Worm (Caenorhabditis elegans) whole organism, L1 larva: ENCODE measurements around the gene F46C5.7.
A peak's percentile ranks its signal among the peaks of the same experiment; 100 is the strongest.

ENCODE experiments used
- F16B12.6 ChIP-seq: fragments of 150-350 bp; optimal IDR thresholded peaks from 2 replicates; lab custom pipeline; 2014; ENCODE audit warnings: missing biosample characterization, missing genetic modification characterization
- alr-1 ChIP-seq: fragments of 200-800 bp; sonication (Bioruptor generic); optimal IDR thresholded peaks from 2 replicates; lab custom pipeline; 2018; ENCODE audit warnings: borderline replicate concordance, mild to moderate bottlenecking, missing genetic modification characterization, missing compliant biosample characterization
- ceh-8 ChIP-seq: fragments of 200-800 bp; sonication (Bioruptor generic); optimal IDR thresholded peaks from 2 replicates; lab custom pipeline; 2018; ENCODE audit warnings: mild to moderate bottlenecking, missing genetic modification characterization, moderate library complexity, missing compliant biosample characterization
- ceh-82 ChIP-seq, 3 experiments: fragments of 150-350 bp in 1 of 3; sonication (generic microtip) in 2 of 3; optimal IDR thresholded peaks; 2 replicates each; lab custom pipeline; 2014 to 2017; ENCODE audit warnings: missing biosample characterization in 3 of 3, missing genetic modification characterization in 3 of 3
- ceh-90 ChIP-seq: sonication (generic microtip); optimal IDR thresholded peaks from 2 replicates; lab custom pipeline; 2016; ENCODE audit warnings: missing genetic modification characterization, missing compliant biosample characterization
- ces-1 ChIP-seq: fragments of 150-350 bp; optimal IDR thresholded peaks from 2 replicates; lab custom pipeline; 2014; ENCODE audit warnings: missing biosample characterization, missing genetic modification reagents, missing genetic modification characterization
- dpl-1 ChIP-seq, 3 experiments: fragments of 150-350 bp in 2 of 3; sonication (generic microtip) in 1 of 3; optimal IDR thresholded peaks; 2 replicates each; lab custom pipeline; 2014 to 2017; ENCODE audit warnings: missing biosample characterization in 3 of 3, missing genetic modification characterization in 3 of 3, missing genetic modification reagents in 3 of 3
- dsc-1 ChIP-seq: sonication (generic microtip); optimal IDR thresholded peaks from 2 replicates; lab custom pipeline; 2016; ENCODE audit warnings: mild to moderate bottlenecking, missing genetic modification characterization, missing compliant biosample characterization
- efl-1 ChIP-seq, 4 experiments: fragments of 150-350 bp; optimal IDR thresholded peaks in 3 of 4; peaks in 1 of 4; 1 replicate in 1 of 4; 2 replicates in 3 of 4; lab custom pipeline; 2014; ENCODE audit warnings: missing biosample characterization in 2 of 4, missing genetic modification characterization in 2 of 4, missing genetic modification reagents in 2 of 4
- egl-13 ChIP-seq: sonication (generic microtip); optimal IDR thresholded peaks from 2 replicates; lab custom pipeline; 2016; ENCODE audit warnings: missing genotype, missing genetic modification reagents, missing genetic modification characterization, missing compliant biosample characterization
- elt-2 ChIP-seq: sonication (generic microtip); optimal IDR thresholded peaks from 2 replicates; lab custom pipeline; 2016; ENCODE audit warnings: missing genetic modification characterization, mild to moderate bottlenecking, inconsistent platforms, missing compliant biosample characterization, missing genetic modification reagents
- fkh-10 ChIP-seq: sonication (generic microtip); optimal IDR thresholded peaks from 2 replicates; lab custom pipeline; 2017; ENCODE audit warnings: missing biosample characterization, missing genetic modification reagents, missing genetic modification characterization
- fkh-4 ChIP-seq: sonication (generic microtip); optimal IDR thresholded peaks from 2 replicates; lab custom pipeline; 2016; ENCODE audit warnings: missing compliant biosample characterization, missing genetic modification characterization, borderline replicate concordance
- fkh-8 ChIP-seq: sonication (generic microtip); optimal IDR thresholded peaks from 2 replicates; lab custom pipeline; 2016; ENCODE audit warnings: mild to moderate bottlenecking, missing genetic modification characterization, missing compliant biosample characterization
- fos-1 ChIP-seq: fragments of 150-350 bp; optimal IDR thresholded peaks from 2 replicates; lab custom pipeline; 2014; ENCODE audit warnings: missing biosample characterization, missing genetic modification characterization
- hlh-4 ChIP-seq: sonication (generic microtip); optimal IDR thresholded peaks from 2 replicates; lab custom pipeline; 2016; ENCODE audit warnings: mild to moderate bottlenecking, missing genetic modification characterization, missing compliant biosample characterization
- hpl-2 ChIP-seq: fragments of 150-350 bp; optimal IDR thresholded peaks from 2 replicates; lab custom pipeline; 2014; ENCODE audit warnings: missing biosample characterization, missing genetic modification reagents, missing genetic modification characterization
- isw-1 ChIP-seq: fragments of 200-800 bp; sonication (Bioruptor generic); IDR thresholded peaks from 2 replicates; pipeline ENCODE4 v1.3.6; 2022; ENCODE audit warnings: missing genetic modification characterization, missing compliant biosample characterization
- jun-1 ChIP-seq: fragments of 150-350 bp; optimal IDR thresholded peaks from 2 replicates; lab custom pipeline; 2014; ENCODE audit warnings: missing biosample characterization, missing genetic modification reagents, missing genetic modification characterization
- lin-14 ChIP-seq: fragments of 200-800 bp; sonication (Bioruptor generic); optimal IDR thresholded peaks from 2 replicates; lab custom pipeline; 2018; ENCODE audit warnings: mild to moderate bottlenecking, missing genetic modification characterization, moderate library complexity, missing compliant biosample characterization
- lin-39 ChIP-seq: fragments of 150-350 bp; optimal IDR thresholded peaks from 2 replicates; lab custom pipeline; 2014; ENCODE audit warnings: missing biosample characterization, missing genetic modification reagents, missing genetic modification characterization
- lir-3 ChIP-seq: sonication (generic microtip); optimal IDR thresholded peaks from 2 replicates; lab custom pipeline; 2016; ENCODE audit warnings: mild to moderate bottlenecking, missing genetic modification characterization, moderate library complexity, missing compliant biosample characterization; ENCODE audit not compliant: poor library complexity
- lsy-2 ChIP-seq, 2 experiments: fragments of 150-350 bp; optimal IDR thresholded peaks; 2 replicates each; lab custom pipeline; 2014; ENCODE audit warnings: missing biosample characterization in 2 of 2, missing genetic modification characterization in 2 of 2
- mdl-1 ChIP-seq, 2 experiments: fragments of 150-350 bp; optimal IDR thresholded peaks; 2 replicates each; lab custom pipeline; 2014 to 2017; ENCODE audit warnings: missing biosample characterization in 2 of 2, missing genetic modification characterization in 2 of 2, inconsistent platforms in 1 of 2
- mep-1 ChIP-seq: fragments of 150-350 bp; optimal IDR thresholded peaks from 2 replicates; lab custom pipeline; 2014; ENCODE audit warnings: missing biosample characterization, missing genetic modification characterization
- nhr-11 ChIP-seq: fragments of 150-350 bp; optimal IDR thresholded peaks from 2 replicates; lab custom pipeline; 2014; ENCODE audit warnings: missing biosample characterization, missing genetic modification characterization
- nhr-19 ChIP-seq: fragments of 200-800 bp; sonication (Bioruptor generic); conservative IDR thresholded peaks from 2 replicates; pipeline ENCODE4 v1.3.6; 2022; ENCODE audit warnings: missing genetic modification characterization, missing compliant biosample characterization
- nhr-20 ChIP-seq: sonication (generic microtip); optimal IDR thresholded peaks from 2 replicates; lab custom pipeline; 2016; ENCODE audit warnings: mild to moderate bottlenecking, missing genetic modification characterization, missing compliant biosample characterization
- nhr-47 ChIP-seq: sonication (generic microtip); optimal IDR thresholded peaks from 2 replicates; lab custom pipeline; 2016; ENCODE audit warnings: mild to moderate bottlenecking, missing genetic modification characterization, moderate library complexity, missing compliant biosample characterization
- nhr-71 ChIP-seq: sonication (generic microtip); optimal IDR thresholded peaks from 2 replicates; lab custom pipeline; 2016; ENCODE audit warnings: mild to moderate bottlenecking, missing genetic modification characterization, moderate library complexity, missing compliant biosample characterization
- nhr-77 ChIP-seq: fragments of 150-350 bp; optimal IDR thresholded peaks from 2 replicates; lab custom pipeline; 2014; ENCODE audit warnings: missing biosample characterization, missing genetic modification characterization
- pag-3 ChIP-seq: sonication (generic microtip); optimal IDR thresholded peaks from 2 replicates; lab custom pipeline; 2017; ENCODE audit warnings: missing genetic modification characterization, mild to moderate bottlenecking, missing compliant biosample characterization, antibody characterized with exemption, borderline replicate concordance; ENCODE audit not compliant: insufficient read depth
- pax-3 ChIP-seq: fragments of 200-800 bp; sonication (Bioruptor generic); optimal IDR thresholded peaks from 2 replicates; lab custom pipeline; 2018; ENCODE audit warnings: mild to moderate bottlenecking, missing genetic modification characterization, moderate library complexity, missing compliant biosample characterization
- rnt-1 ChIP-seq: sonication (generic microtip); optimal IDR thresholded peaks from 2 replicates; lab custom pipeline; 2016; ENCODE audit warnings: mild to moderate bottlenecking, missing genetic modification characterization, moderate library complexity, missing compliant biosample characterization
- skn-1 ChIP-seq: fragments of 150-350 bp; optimal IDR thresholded peaks from 2 replicates; lab custom pipeline; 2014; ENCODE audit warnings: missing biosample characterization, missing genetic modification characterization
- snpc-4 ChIP-seq: fragments of 150-350 bp; optimal IDR thresholded peaks from 2 replicates; lab custom pipeline; 2014; ENCODE audit warnings: missing biosample characterization, missing genetic modification characterization
- snu-23 ChIP-seq: sonication (generic microtip); optimal IDR thresholded peaks from 2 replicates; lab custom pipeline; 2016; ENCODE audit warnings: missing genetic modification characterization, missing compliant biosample characterization
- sox-4 ChIP-seq: sonication (generic microtip); optimal IDR thresholded peaks from 2 replicates; lab custom pipeline; 2016; ENCODE audit warnings: missing genetic modification characterization, missing compliant biosample characterization
- swsn-7 ChIP-seq: sonication (generic microtip); optimal IDR thresholded peaks from 2 replicates; lab custom pipeline; 2016; ENCODE audit warnings: missing genetic modification characterization, missing compliant biosample characterization
- tbx-2 ChIP-seq: sonication (generic microtip); optimal IDR thresholded peaks from 2 replicates; lab custom pipeline; 2016; ENCODE audit warnings: missing genetic modification characterization, missing compliant biosample characterization
- unc-130 ChIP-seq: fragments of 150-350 bp; optimal IDR thresholded peaks from 2 replicates; lab custom pipeline; 2017; ENCODE audit warnings: missing biosample characterization, missing genetic modification characterization, inconsistent platforms
- unc-86 ChIP-seq: sonication (generic microtip); optimal IDR thresholded peaks from 2 replicates; lab custom pipeline; 2016; ENCODE audit warnings: missing genetic modification characterization, missing compliant biosample characterization
- unc-98 ChIP-seq: fragments of 200-800 bp; sonication (Bioruptor generic); IDR thresholded peaks from 2 replicates; pipeline ENCODE4 v1.3.6; 2022; ENCODE audit warnings: missing genetic modification characterization, missing compliant biosample characterization
- xbp-1 ChIP-seq: sonication (generic microtip); optimal IDR thresholded peaks from 2 replicates; lab custom pipeline; 2016; ENCODE audit warnings: missing genetic modification characterization, missing compliant biosample characterization
- ztf-11 ChIP-seq, 2 experiments: sonication (generic microtip); optimal IDR thresholded peaks; 2 replicates each; lab custom pipeline; 2016 to 2017; ENCODE audit warnings: missing genetic modification characterization in 2 of 2, missing biosample characterization in 1 of 2, missing compliant biosample characterization in 1 of 2
- ztf-4 ChIP-seq: fragments of 150-350 bp; optimal IDR thresholded peaks from 2 replicates; lab custom pipeline; 2014; ENCODE audit warnings: missing biosample characterization, missing genetic modification characterization

The F46C5.7 gene

ce11 chrII:8794072-8794471, 45.1 kb upstream of the F46C5.7 start, which contains the start of gene F07H5.7:
Gene F07H5.7, minus strand, starts transcription at chrII:8794172.
- no peak for TF ChIP-seq ceh-90
- no peak for TF ChIP-seq ces-1
- no peak for TF ChIP-seq lin-39 (tag; lab: Kevin White, UChicago)
- no peak for TF ChIP-seq unc-130
- TF ChIP-seq mep-1 (tag; lab: Kevin White, UChicago), result no peak
- no peak for TF ChIP-seq hlh-4 (tag; lab: Kevin White, UChicago)

- peak; percentile 91 for TF ChIP-seq dsc-1 (tag; lab: Kevin White, UChicago)
- no peak for TF ChIP-seq pag-3 (tag; lab: Kevin White, UChicago)
- TF ChIP-seq sox-4 (tag; lab: Kevin White, UChicago), result peak; percentile 33
- peak; percentile 15 for TF ChIP-seq fkh-8
- TF ChIP-seq nhr-71 (tag; lab: Kevin White, UChicago), result peak; percentile 22
- peak; percentile 55 for TF ChIP-seq pax-3 (tag; lab: Kevin White, UChicago)
- peak; percentile 3 for TF ChIP-seq fkh-4 (tag; lab: Kevin White, UChicago)
- TF ChIP-seq nhr-11 (tag; lab: Kevin White, UChicago), result peak; percentile 24
- TF ChIP-seq nhr-47, result peak; percentile 50
- TF ChIP-seq egl-13 (tag; lab: Kevin White, UChicago), result no peak
Measured at ce11 chrII:8795227-8795626, 43.9 kb upstream of the F46C5.7 start.

ce11 chrII:8796391-8796790, 42.7 kb upstream of the F46C5.7 start:
- TF ChIP-seq jun-1 (peak; percentile 52), ztf-11 (tag; optimal IDR thresholded peaks at IDR 0.05; lab: Kevin White, UChicago) (peak in 1 of 2 experiments; percentile 4), isw-1 (peak; percentile 59), tbx-2 (tag; lab: Kevin White, UChicago) (peak; percentile 81), egl-13 (tag; lab: Kevin White, UChicago) (peak; percentile 90), snu-23 (GFP tag; lab: Kevin White, UChicago) (peak; percentile 70), nhr-77 (tag; lab: Kevin White, UChicago) (peak; percentile 7), nhr-71 (tag; lab: Kevin White, UChicago) (peak; percentile 88), nhr-47 (peak; percentile 85), rnt-1 (tag; lab: Kevin White, UChicago) (peak; percentile 51), lir-3 (tag; lab: Kevin White, UChicago) (peak; percentile 14), swsn-7 (peak; percentile 68), F16B12.6 (tag; lab: Kevin White, UChicago) (no peak), ceh-82 (tag; optimal IDR thresholded peaks at IDR 0.05; lab: Kevin White, UChicago) (peak; percentile 48 to 68 (median 65)), fos-1 (tag; lab: Kevin White, UChicago) (peak; percentile 21), efl-1 (optimal IDR thresholded peaks at IDR 0.05; lab: Kevin White, UChicago) (peak; percentile 35 to 46), efl-1 (GFP tag; optimal IDR thresholded peaks at IDR 0.05 in 1 of 2; lab: Kevin White, UChicago) (peak; percentile 5 to 67), unc-86 (peak; percentile 83), fkh-10 (GFP tag; lab: Kevin White, UChicago) (peak; percentile 94), pag-3 (tag; lab: Kevin White, UChicago) (no peak), lin-14 (GFP tag; lab: Kevin White, UChicago) (peak; percentile 98), xbp-1 (tag; lab: Kevin White, UChicago) (peak; percentile 61), ceh-8 (GFP tag; lab: Kevin White, UChicago) (peak; percentile 32), elt-2 (no peak), dsc-1 (tag; lab: Kevin White, UChicago) (peak; percentile 53), sox-4 (tag; lab: Kevin White, UChicago) (no peak), mdl-1 (tag; optimal IDR thresholded peaks at IDR 0.05; lab: Kevin White, UChicago) (no peak), skn-1 (tag; lab: Kevin White, UChicago) (peak; percentile 6), lsy-2 (tag; optimal IDR thresholded peaks at IDR 0.05; lab: Kevin White, UChicago) (peak; percentile 45 to 50), dpl-1 (GFP tag; optimal IDR thresholded peaks at IDR 0.05; lab: Kevin White, UChicago) (peak in 1 of 3 experiments; percentile 18), nhr-19 (GFP tag; lab: Robert Waterston, UW) (peak; percentile 52), nhr-20 (tag; lab: Kevin White, UChicago) (peak; percentile 56), alr-1 (no peak), snpc-4 (tag; lab: Kevin White, UChicago) (peak; percentile 13), mep-1 (tag; lab: Kevin White, UChicago) (peak; percentile 16), hpl-2 (GFP tag; lab: Kevin White, UChicago) (no peak), fkh-8 (peak; percentile 95), ztf-4 (tag; lab: Kevin White, UChicago) (peak; percentile 44), unc-98 (GFP tag; lab: Robert Waterston, UW) (no peak)
